Worm (Caenorhabditis elegans) whole organism, mixed stage, embryonic: ENCODE results near the gene ndus-8.

ENCODE experiments used
- M03D4.4 ChIP-seq: sonication (generic microtip); optimal IDR thresholded peaks from 2 replicates; lab custom pipeline; 2017; ENCODE audit warnings: mild to moderate bottlenecking, missing genetic modification characterization, missing compliant biosample characterization
- bed-3 ChIP-seq: fragments of 200-800 bp; sonication (Bioruptor generic); optimal IDR thresholded peaks from 3 replicates; lab custom pipeline; 2018; ENCODE audit warnings: mild to moderate bottlenecking, missing genetic modification characterization, moderate library complexity, missing compliant biosample characterization
- blmp-1 ChIP-seq: fragments of 150-350 bp; optimal IDR thresholded peaks from 2 replicates; lab custom pipeline; 2014; ENCODE audit warnings: missing biosample characterization, missing genetic modification characterization
- ceh-39 ChIP-seq: fragments of 150-350 bp; optimal IDR thresholded peaks from 2 replicates; lab custom pipeline; 2014; ENCODE audit warnings: missing biosample characterization, missing genetic modification characterization
- ceh-83 ChIP-seq: fragments of 200-800 bp; sonication (Bioruptor generic); optimal IDR thresholded peaks from 2 replicates; lab custom pipeline; 2018; ENCODE audit warnings: mild to moderate bottlenecking, missing genetic modification characterization, missing compliant biosample characterization
- ces-1 ChIP-seq: fragments of 150-350 bp; optimal IDR thresholded peaks from 2 replicates; lab custom pipeline; 2014; ENCODE audit warnings: missing biosample characterization, missing genetic modification reagents, missing genetic modification characterization
- cnd-1 ChIP-seq: fragments of 200-800 bp; sonication (Bioruptor generic); optimal IDR thresholded peaks from 2 replicates; lab custom pipeline; 2018; ENCODE audit warnings: mild to moderate bottlenecking, missing genetic modification characterization, missing compliant biosample characterization
- drap-1 ChIP-seq: fragments of 200-800 bp; sonication (Bioruptor generic); optimal IDR thresholded peaks from 3 replicates; lab custom pipeline; 2018; ENCODE audit warnings: mild to moderate bottlenecking, missing genetic modification characterization, missing compliant biosample characterization
- elt-1 ChIP-seq: sonication (generic microtip); optimal IDR thresholded peaks from 2 replicates; lab custom pipeline; 2017; ENCODE audit warnings: missing genetic modification characterization, mild to moderate bottlenecking, missing compliant biosample characterization, antibody characterized with exemption, moderate library complexity, borderline replicate concordance; ENCODE audit not compliant: insufficient read depth
- elt-3 ChIP-seq: fragments of 150-350 bp; optimal IDR thresholded peaks from 2 replicates; lab custom pipeline; 2014; ENCODE audit warnings: missing biosample characterization, missing genetic modification characterization
- ham-2 ChIP-seq: fragments of 200-800 bp; sonication (Bioruptor generic); optimal IDR thresholded peaks from 2 replicates; lab custom pipeline; 2018; ENCODE audit warnings: mild to moderate bottlenecking, missing genetic modification characterization, missing compliant biosample characterization
- hlh-1 ChIP-seq: fragments of 150-350 bp; optimal IDR thresholded peaks from 2 replicates; lab custom pipeline; 2014; ENCODE audit warnings: missing biosample characterization, missing genetic modification reagents, missing genetic modification characterization
- lin-13 ChIP-seq: fragments of 150-350 bp; optimal IDR thresholded peaks from 2 replicates; lab custom pipeline; 2014; ENCODE audit warnings: missing biosample characterization, missing genetic modification characterization
- lin-32 ChIP-seq: fragments of 200-800 bp; sonication (Bioruptor generic); optimal IDR thresholded peaks from 2 replicates; lab custom pipeline; 2018; ENCODE audit warnings: mild to moderate bottlenecking, missing genetic modification characterization, missing compliant biosample characterization
- lsy-2 ChIP-seq: fragments of 150-350 bp; optimal IDR thresholded peaks from 2 replicates; lab custom pipeline; 2014; ENCODE audit warnings: missing biosample characterization, missing genetic modification characterization
- mab-5 ChIP-seq: fragments of 150-350 bp; optimal IDR thresholded peaks from 2 replicates; lab custom pipeline; 2014; ENCODE audit warnings: missing biosample characterization, missing genetic modification characterization
- mep-1 ChIP-seq: fragments of 150-350 bp; optimal IDR thresholded peaks from 2 replicates; lab custom pipeline; 2017; ENCODE audit warnings: missing biosample characterization, missing genetic modification reagents, missing genetic modification characterization, inconsistent platforms
- nhr-12 ChIP-seq: fragments of 150-350 bp; optimal IDR thresholded peaks from 2 replicates; lab custom pipeline; 2014; ENCODE audit warnings: missing biosample characterization, missing genetic modification characterization
- nhr-2 ChIP-seq: fragments of 150-350 bp; optimal IDR thresholded peaks from 2 replicates; lab custom pipeline; 2014; ENCODE audit warnings: missing biosample characterization, missing genetic modification characterization
- nhr-237 ChIP-seq: fragments of 150-350 bp; optimal IDR thresholded peaks from 2 replicates; lab custom pipeline; 2014; ENCODE audit warnings: missing biosample characterization, missing genetic modification characterization
- nhr-28 ChIP-seq: fragments of 150-350 bp; optimal IDR thresholded peaks from 2 replicates; lab custom pipeline; 2014; ENCODE audit warnings: missing biosample characterization, missing genetic modification characterization
- nhr-76 ChIP-seq: sonication (generic microtip); optimal IDR thresholded peaks from 2 replicates; lab custom pipeline; 2017; ENCODE audit warnings: missing biosample characterization, missing genetic modification characterization
- pha-4 ChIP-seq: fragments of 150-350 bp; optimal IDR thresholded peaks from 2 replicates; lab custom pipeline; 2018; ENCODE audit warnings: missing biosample characterization, missing genetic modification reagents, missing genetic modification characterization
- sem-2 ChIP-seq: fragments of 200-800 bp; sonication (Bioruptor generic); optimal IDR thresholded peaks from 2 replicates; lab custom pipeline; 2018; ENCODE audit warnings: mild to moderate bottlenecking, missing genetic modification characterization, missing compliant biosample characterization
- snpc-4 ChIP-seq: fragments of 150-350 bp; optimal IDR thresholded peaks from 2 replicates; lab custom pipeline; 2014; ENCODE audit warnings: missing biosample characterization, missing genetic modification characterization
- sptf-1 ChIP-seq: sonication (generic microtip); optimal IDR thresholded peaks from 2 replicates; lab custom pipeline; 2017; ENCODE audit warnings: mild to moderate bottlenecking, missing genetic modification characterization, moderate library complexity, missing compliant biosample characterization
- tbx-8 ChIP-seq: fragments of 200-800 bp; sonication (Bioruptor generic); optimal IDR thresholded peaks from 2 replicates; lab custom pipeline; 2018; ENCODE audit warnings: mild to moderate bottlenecking, missing genetic modification characterization, moderate library complexity, missing compliant biosample characterization
- unc-62 ChIP-seq: fragments of 150-350 bp; optimal IDR thresholded peaks from 2 replicates; lab custom pipeline; 2014; ENCODE audit warnings: missing biosample characterization, missing genetic modification reagents, missing genetic modification characterization
- zip-8 ChIP-seq: fragments of 150-350 bp; optimal IDR thresholded peaks from 2 replicates; lab custom pipeline; 2014; ENCODE audit warnings: missing biosample characterization, missing genetic modification characterization
- ztf-11 ChIP-seq: fragments of 150-350 bp; optimal IDR thresholded peaks from 2 replicates; lab custom pipeline; 2014; ENCODE audit warnings: missing biosample characterization, missing genetic modification characterization

ndus-8 gene

DNA sequence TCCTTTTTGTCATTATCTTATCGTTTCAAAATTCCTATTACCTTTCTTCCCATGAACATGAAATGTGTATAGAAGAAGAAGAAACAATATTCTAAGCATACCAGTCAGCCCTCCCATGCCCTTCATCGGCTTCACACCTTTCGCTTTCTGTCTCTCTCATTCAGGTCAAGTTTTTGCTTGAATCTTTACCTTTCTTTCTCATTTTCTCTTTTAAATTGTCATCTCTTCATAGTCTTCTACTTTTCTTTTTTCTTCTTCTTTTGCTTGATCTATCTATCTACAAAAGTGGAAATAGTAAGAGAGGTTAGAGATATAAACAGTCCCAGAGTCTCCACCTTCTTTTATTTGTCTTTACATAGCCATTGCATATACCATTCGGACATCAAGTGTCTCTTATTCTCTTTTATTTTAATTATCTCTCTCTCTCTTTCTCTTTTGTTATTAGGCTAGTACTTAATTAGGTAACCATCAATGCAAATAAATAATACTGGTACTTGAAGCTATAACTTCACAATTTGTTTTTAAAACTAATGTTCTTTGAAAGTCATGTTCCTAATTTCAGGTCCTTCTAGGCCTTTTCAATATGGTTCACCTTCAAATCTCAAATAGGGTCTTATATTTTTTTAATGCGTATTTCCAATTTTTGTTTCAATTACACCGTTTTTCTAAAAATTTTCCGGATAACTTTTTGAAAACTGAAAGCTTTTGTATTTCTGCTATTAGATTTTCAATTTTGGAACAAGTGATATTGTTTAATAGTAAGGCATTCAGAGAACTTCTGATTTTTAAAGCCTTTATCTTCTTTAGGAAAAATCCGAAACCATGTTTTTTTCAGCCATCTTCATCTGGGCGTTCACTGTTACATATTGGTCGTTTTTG is 32.4 kb downstream of the ndus-8 start, which contains the start of gene dpy-31:
dpy-31 (plus strand) TSS at position 829 of the 879 bp plus-strand sequence.
- no peak for TF ChIP-seq nhr-237 (tag; lab: Kevin White, UChicago)
- peak; percentile 19 for TF ChIP-seq ham-2 (GFP tag; lab: Kevin White, UChicago)
- no peak for TF ChIP-seq nhr-28 (tag; lab: Kevin White, UChicago)
- TF ChIP-seq elt-3 (tag; lab: Kevin White, UChicago), result peak; percentile 24
- peak; percentile 93 for TF ChIP-seq blmp-1
- TF ChIP-seq sem-2 (GFP tag; lab: Kevin White, UChicago), result no peak

DNA sequence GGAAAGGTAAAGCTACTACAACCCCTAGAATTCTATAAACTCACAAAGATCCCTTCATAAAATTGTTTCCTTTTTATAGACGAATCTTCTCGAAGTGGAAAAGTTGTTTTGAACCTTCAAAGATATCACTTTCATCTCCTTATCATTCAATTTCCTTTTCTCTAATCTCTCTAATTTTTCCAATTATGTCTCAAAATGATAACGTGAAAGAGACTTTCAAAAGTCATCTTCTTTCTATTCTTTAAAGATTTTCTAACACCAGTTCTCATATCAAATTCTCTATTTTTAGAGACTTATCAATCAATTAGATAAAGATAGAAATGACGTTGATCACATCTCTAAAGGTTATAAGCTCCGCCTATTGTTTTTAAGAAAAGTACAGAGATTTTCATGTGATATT is 34.5 kb downstream of the ndus-8 start:
- TF ChIP-seq blmp-1 (peak; percentile 17), ham-2 (GFP tag; lab: Kevin White, UChicago) (no peak)

DNA sequence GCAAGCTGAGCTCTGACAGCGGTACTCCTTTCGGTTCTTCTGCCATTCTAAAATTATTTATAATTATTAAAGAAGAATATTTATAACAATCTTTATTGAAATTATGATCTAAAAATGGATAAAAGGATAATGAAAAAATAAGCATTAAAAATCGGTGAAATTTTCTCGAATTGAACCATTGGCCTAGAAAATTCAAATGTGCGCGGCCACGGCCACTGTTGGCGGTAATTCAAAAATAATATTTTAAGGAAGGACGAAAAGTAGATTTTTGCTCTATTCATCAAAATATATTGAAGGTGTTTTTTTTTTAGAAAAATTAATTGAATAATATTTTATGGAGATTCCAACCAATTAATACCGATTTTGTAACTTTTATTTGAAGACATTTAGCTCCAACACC is 35.2 kb downstream of the ndus-8 start, which contains the start of gene pfd-5:
pfd-5 (minus strand) TSS at position 47 of the 400 bp plus-strand sequence.
- TF ChIP-seq unc-62 (GFP tag; lab: Kevin White, UChicago) (no peak), zip-8 (tag; lab: Kevin White, UChicago) (no peak), mab-5 (no peak), nhr-12 (tag; lab: Kevin White, UChicago) (no peak), nhr-2 (tag; lab: Kevin White, UChicago) (peak; percentile 4), mep-1 (tag; lab: Kevin White, UChicago) (no peak), ham-2 (GFP tag; lab: Kevin White, UChicago) (no peak), cnd-1 (tag; lab: Kevin White, UChicago) (no peak), tbx-8 (GFP tag; lab: Kevin White, UChicago) (no peak), ceh-83 (GFP tag; lab: Kevin White, UChicago) (no peak), nhr-237 (tag; lab: Kevin White, UChicago) (peak; percentile 39), nhr-76 (tag; lab: Kevin White, UChicago) (no peak), ztf-11 (no peak), snpc-4 (no peak), bed-3 (GFP tag; lab: Kevin White, UChicago) (no peak), elt-3 (tag; lab: Kevin White, UChicago) (no peak), sptf-1 (tag; lab: Kevin White, UChicago) (peak; percentile 66), lsy-2 (peak; percentile 65), elt-1 (tag; lab: Kevin White, UChicago) (no peak), M03D4.4 (tag; lab: Kevin White, UChicago) (no peak), ceh-39 (tag; lab: Kevin White, UChicago) (no peak), lin-13 (tag; lab: Kevin White, UChicago) (no peak), hlh-1 (tag; lab: Kevin White, UChicago) (no peak), blmp-1 (no peak), ces-1 (GFP tag; lab: Kevin White, UChicago) (peak; percentile 28), pha-4 (peak; percentile 24)

DNA sequence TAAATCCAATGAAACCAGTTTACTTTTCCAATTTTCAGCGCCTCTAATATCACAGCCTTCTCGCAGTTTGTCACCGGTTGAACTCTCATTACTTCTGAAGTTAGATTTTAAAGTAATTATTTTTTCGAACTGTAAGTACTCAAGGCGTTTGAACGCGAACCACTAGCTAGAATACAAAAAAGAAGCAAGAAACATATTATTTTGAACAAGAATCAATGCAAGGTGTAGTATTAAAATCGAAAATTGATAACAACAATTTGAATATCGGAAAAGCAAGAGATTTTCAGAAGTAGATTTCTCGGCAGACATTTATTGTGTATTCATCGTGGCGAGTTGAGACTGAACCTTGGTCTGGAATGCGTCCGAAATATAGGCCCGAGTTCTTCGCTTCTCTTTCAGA is 36.0 kb downstream of the ndus-8 start, which contains the start of gene exos-9:
exos-9 (minus strand) TSS at position 101 of the 400 bp plus-strand sequence.
- TF ChIP-seq ztf-11 (no peak), pha-4 (no peak), blmp-1 (no peak), elt-3 (tag; lab: Kevin White, UChicago) (no peak), ham-2 (GFP tag; lab: Kevin White, UChicago) (no peak), mab-5 (no peak), ceh-83 (GFP tag; lab: Kevin White, UChicago) (no peak), bed-3 (GFP tag; lab: Kevin White, UChicago) (no peak), lin-32 (GFP tag; lab: Kevin White, UChicago) (no peak), zip-8 (tag; lab: Kevin White, UChicago) (no peak), sem-2 (GFP tag; lab: Kevin White, UChicago) (no peak), ceh-39 (tag; lab: Kevin White, UChicago) (no peak), drap-1 (no peak), hlh-1 (tag; lab: Kevin White, UChicago) (no peak), ces-1 (GFP tag; lab: Kevin White, UChicago) (no peak)
